Fruit fly (Drosophila melanogaster) S2 (cell line): Measurements from ENCODE around the gene papi.

Source experiments
- CG8478 ChIP-seq: fragments of >200 bp; optimal IDR thresholded peaks from 2 replicates; lab custom pipeline; 2018
- CTCF ChIP-seq, 2 experiments: fragments of >200 bp; optimal IDR thresholded peaks; 2 replicates each; lab custom pipeline; 2018

- TF ChIP-seq CG8478 (lab: Kevin White, UChicago) (no peak), CTCF (optimal IDR thresholded peaks at IDR 0.05; lab: Kevin White, UChicago) (no peak)
Measured at dm6 chr2L:2222377-2222776, 1.8 kb downstream of the papi start.
